Fruit fly (Drosophila melanogaster): Measurements from ENCODE around the gene Qtzl.

Qtzl gene

dm6 chr2L:12044613-12045350 lies 49.2 kb downstream of the Qtzl start, which contains the start of gene CG6785 (continued):
- TF ChIP-seq CG15696 (tag; optimal IDR thresholded peaks at IDR 0.05) (peak; percentile 51), usp (GFP tag; optimal IDR thresholded peaks at IDR 0.05) (no peak), tll (GFP tag; optimal IDR thresholded peaks at IDR 0.05) (no peak), sens-2 (GFP tag; IDR thresholded peaks at IDR 0.05) (peak; percentile 29; the same call in 1 of the 2 replicates), sens (GFP tag) (peak; percentile 99), pan (optimal IDR thresholded peaks at IDR 0.05) (no peak), pan (GFP tag; optimal IDR thresholded peaks at IDR 0.05 in 1 of 2, IDR thresholded peaks at IDR 0.05 in 1 of 2) (peak in 1 of 2 experiments; percentile 59), twi (tag; optimal IDR thresholded peaks at IDR 0.05) (peak; percentile 33), CG10267 (tag; optimal IDR thresholded peaks at IDR 0.05) (peak; percentile 64), Lim3 (GFP tag; IDR thresholded peaks at IDR 0.05) (no peak), NFAT (GFP tag; IDR thresholded peaks at IDR 0.05) (peak; percentile 60), onecut (GFP tag; IDR thresholded peaks at IDR 0.05) (peak; percentile 74), Kr (GFP tag; optimal IDR thresholded peaks at IDR 0.05) (peak; percentile 59), HLH54F (GFP tag; optimal IDR thresholded peaks at IDR 0.05) (peak; percentile 61), nom (GFP tag; optimal IDR thresholded peaks at IDR 0.05) (peak; percentile 77), CG11696 (GFP tag; IDR thresholded peaks at IDR 0.05) (no peak), nerfin-1 (tag; optimal IDR thresholded peaks at IDR 0.05) (peak; percentile 80), E2f1 (GFP tag; IDR thresholded peaks at IDR 0.05) (no peak; the same call in 1 of the 2 replicates), az2 (GFP tag; optimal IDR thresholded peaks at IDR 0.05) (peak; percentile 72), Dbx (GFP tag; IDR thresholded peaks at IDR 0.05) (peak; percentile 70; the same call in 2 of the 3 replicates), pzg (GFP tag; optimal IDR thresholded peaks at IDR 0.05) (peak; percentile 7), CG4360 (GFP tag; IDR thresholded peaks at IDR 0.05) (no peak), Ssrp (tag; optimal IDR thresholded peaks at IDR 0.05) (no peak), CG33213 (GFP tag; optimal IDR thresholded peaks at IDR 0.05) (peak; percentile 86), slou (GFP tag; optimal IDR thresholded peaks at IDR 0.05) (peak; percentile 26), gsb-n (tag; optimal IDR thresholded peaks at IDR 0.05) (peak; percentile 88), CG9609 (GFP tag; optimal IDR thresholded peaks at IDR 0.05) (peak; percentile 52), tin (GFP tag; optimal IDR thresholded peaks at IDR 0.05) (peak; percentile 56), repo (GFP tag; optimal IDR thresholded peaks at IDR 0.05) (peak; percentile 81), GATAe (GFP tag; conservative IDR thresholded peaks at IDR 0.05) (no peak), CG4854 (GFP tag; optimal IDR thresholded peaks at IDR 0.05) (peak; percentile 83), eve (GFP tag; optimal IDR thresholded peaks at IDR 0.05) (no peak), CG7786 (GFP tag; optimal IDR thresholded peaks at IDR 0.05) (peak; percentile 69), CG6854 (GFP tag; optimal IDR thresholded peaks at IDR 0.05) (peak; percentile 87), CG8765 (GFP tag; IDR thresholded peaks at IDR 0.05) (no peak), Sry-β (GFP tag; optimal IDR thresholded peaks at IDR 0.05) (peak; percentile 66), CG11504 (tag; optimal IDR thresholded peaks at IDR 0.05) (peak; percentile 80), tup (GFP tag; optimal IDR thresholded peaks at IDR 0.05) (peak; percentile 66), CG11247 (GFP tag; IDR thresholded peaks at IDR 0.05) (peak; percentile 30; the same call in 1 of the 2 replicates), dmrt99B (tag; optimal IDR thresholded peaks at IDR 0.05) (peak; percentile 81), CG10959 (GFP tag; IDR thresholded peaks at IDR 0.05) (0 out of 2 replicates have a peak, but pooled peaks have one; percentile 11), Ada2b (GFP tag; IDR thresholded peaks at IDR 0.05) (no peak), tx (GFP tag; optimal IDR thresholded peaks at IDR 0.05) (peak; percentile 69), H2.0 (GFP tag; IDR thresholded peaks at IDR 0.05) (no peak), NC2β (GFP tag; optimal IDR thresholded peaks at IDR 0.05) (peak; percentile 91), CG7745 (tag; optimal IDR thresholded peaks at IDR 0.05) (peak; percentile 81), zfh1 (GFP tag; IDR thresholded peaks at IDR 0.05) (0 out of 3 replicates have a peak, but pooled peaks have one; percentile 34), CG11085 (GFP tag; IDR thresholded peaks at IDR 0.05) (no peak), HmgD (GFP tag; optimal IDR thresholded peaks at IDR 0.05) (peak; percentile 18), klu (GFP tag; IDR thresholded peaks at IDR 0.05) (no peak)

Measured in whole organism, embryonic.